Fruit fly (Drosophila melanogaster) whole organism, prepupa: ENCODE results near the gene CG42307.

Experiments
- CG10631 ChIP-seq: fragments of 200-800 bp; sonication (Bioruptor generic); optimal IDR thresholded peaks from 2 replicates; lab custom pipeline; 2016; ENCODE audit warnings: missing biosample characterization, missing genetic modification characterization
- CG10669 ChIP-seq: fragments of 200-800 bp; sonication (Bioruptor generic); optimal IDR thresholded peaks from 3 replicates; lab custom pipeline; 2018; ENCODE audit warnings: missing biosample characterization, mild to moderate bottlenecking, missing genetic modification characterization, moderate library complexity
- CG11294 ChIP-seq: fragments of 200-800 bp; sonication (Bioruptor generic); IDR thresholded peaks from 2 replicates; pipeline ENCODE4 v1.3.6; 2022; ENCODE audit warnings: missing biosample characterization, missing genetic modification characterization
- CG11762 ChIP-seq: fragments of 200-800 bp; sonication (Bioruptor generic); optimal IDR thresholded peaks from 3 replicates; lab custom pipeline; 2016; ENCODE audit warnings: missing biosample characterization, missing genetic modification characterization; ENCODE audit not compliant: insufficient read depth
- CG15336 ChIP-seq: fragments of 200-800 bp; sonication (Bioruptor generic); IDR thresholded peaks from 2 replicates; pipeline ENCODE4 v1.3.6; 2022; ENCODE audit warnings: missing biosample characterization, missing genetic modification characterization
- CG1621 ChIP-seq: fragments of 200-800 bp; sonication (Bioruptor generic); optimal IDR thresholded peaks from 3 replicates; lab custom pipeline; 2018; ENCODE audit warnings: missing biosample characterization, mild to moderate bottlenecking, missing genetic modification characterization
- CG16779 ChIP-seq: fragments of 200-800 bp; sonication (Bioruptor generic); optimal IDR thresholded peaks from 3 replicates; lab custom pipeline; 2017; ENCODE audit warnings: missing biosample characterization, mild to moderate bottlenecking, missing genetic modification characterization
- CG3032 ChIP-seq: fragments of 200-800 bp; optimal IDR thresholded peaks from 2 replicates; lab custom pipeline; 2019; ENCODE audit warnings: missing biosample characterization, mild to moderate bottlenecking, missing genetic modification characterization, moderate library complexity
- CG31627 ChIP-seq: fragments of 200-800 bp; sonication (Bioruptor generic); optimal IDR thresholded peaks from 3 replicates; lab custom pipeline; 2016; ENCODE audit warnings: missing biosample characterization, missing genetic modification characterization
- CG32006 ChIP-seq: fragments of 200-800 bp; sonication (Bioruptor generic); optimal IDR thresholded peaks from 3 replicates; lab custom pipeline; 2017; ENCODE audit warnings: missing biosample characterization, mild to moderate bottlenecking, missing genetic modification characterization
- CG34406 ChIP-seq: fragments of 200-800 bp; sonication (Bioruptor generic); optimal IDR thresholded peaks from 3 replicates; lab custom pipeline; 2016; ENCODE audit warnings: missing biosample characterization, missing genetic modification characterization
- CG3919 ChIP-seq: fragments of 200-800 bp; sonication (Bioruptor generic); optimal IDR thresholded peaks from 3 replicates; lab custom pipeline; 2016; ENCODE audit warnings: missing biosample characterization, missing genetic modification characterization
- CG4318 ChIP-seq: fragments of 200-800 bp; sonication (Bioruptor generic); optimal IDR thresholded peaks from 3 replicates; lab custom pipeline; 2017; ENCODE audit warnings: missing biosample characterization, mild to moderate bottlenecking, missing genetic modification characterization
- CG6163 ChIP-seq: fragments of 200-800 bp; sonication (Bioruptor generic); IDR thresholded peaks from 3 replicates; pipeline ENCODE4 v1.3.6; 2022; ENCODE audit warnings: missing biosample characterization, missing genetic modification characterization
- CG6276 ChIP-seq: fragments of 200-800 bp; sonication (Bioruptor generic); optimal IDR thresholded peaks from 2 replicates; lab custom pipeline; 2017; ENCODE audit warnings: missing biosample characterization, mild to moderate bottlenecking, missing genetic modification characterization
- CG6792 ChIP-seq: fragments of 200-800 bp; sonication (Bioruptor generic); optimal IDR thresholded peaks from 3 replicates; lab custom pipeline; 2016; ENCODE audit warnings: missing biosample characterization, missing genetic modification characterization
- CG6808 ChIP-seq: fragments of 200-800 bp; sonication (Bioruptor generic); optimal IDR thresholded peaks from 3 replicates; lab custom pipeline; 2017; ENCODE audit warnings: missing biosample characterization, missing genetic modification characterization, mild to moderate bottlenecking, moderate library complexity, missing genetic modification reagents
- CG6854 ChIP-seq: fragments of 200-800 bp; sonication (Bioruptor generic); optimal IDR thresholded peaks from 2 replicates; lab custom pipeline; 2017; ENCODE audit warnings: missing biosample characterization, mild to moderate bottlenecking, missing genetic modification characterization
- CG8319 ChIP-seq: fragments of 200-800 bp; sonication (Bioruptor generic); optimal IDR thresholded peaks from 3 replicates; lab custom pipeline; 2016; ENCODE audit warnings: missing biosample characterization, missing genetic modification characterization
- CG8632 ChIP-seq: fragments of 200-800 bp; sonication (Bioruptor generic); optimal IDR thresholded peaks from 3 replicates; lab custom pipeline; 2016; ENCODE audit warnings: missing biosample characterization, missing genetic modification characterization
- CG9139 ChIP-seq: fragments of 200-800 bp; sonication (Bioruptor generic); optimal IDR thresholded peaks from 3 replicates; lab custom pipeline; 2017; ENCODE audit warnings: missing biosample characterization, mild to moderate bottlenecking, missing genetic modification characterization
- Eip78C ChIP-seq: fragments of 200-800 bp; sonication (Bioruptor generic); peaks from one replicate; lab custom pipeline; 2016; ENCODE audit warnings: missing biosample characterization, missing genetic modification characterization
- Eip93F ChIP-seq: fragments of 200-800 bp; sonication (Bioruptor generic); optimal IDR thresholded peaks from 2 replicates; lab custom pipeline; 2016; ENCODE audit warnings: missing biosample characterization, mild to moderate bottlenecking, missing genetic modification characterization
- Ets21C ChIP-seq: fragments of 200-800 bp; sonication (Bioruptor generic); optimal IDR thresholded peaks from 3 replicates; lab custom pipeline; 2016; ENCODE audit warnings: missing biosample characterization, missing genetic modification characterization
- Gug ChIP-seq: fragments of 200-800 bp; sonication (Bioruptor generic); IDR thresholded peaks from 2 replicates; pipeline ENCODE4 v1.3.6; 2022; ENCODE audit warnings: missing biosample characterization, missing genetic modification characterization
- Hr38 ChIP-seq: sonication (Bioruptor generic); optimal IDR thresholded peaks from 2 replicates; lab custom pipeline; 2016; ENCODE audit warnings: missing biosample characterization, missing genetic modification characterization
- Hr4 ChIP-seq: fragments of 200-800 bp; sonication (Bioruptor generic); optimal IDR thresholded peaks from 3 replicates; lab custom pipeline; 2016; ENCODE audit warnings: missing biosample characterization, missing genetic modification characterization
- OdsH ChIP-seq: fragments of 200-800 bp; sonication (Bioruptor generic); optimal IDR thresholded peaks from 3 replicates; lab custom pipeline; 2016; ENCODE audit warnings: missing biosample characterization, missing genetic modification characterization
- Smox ChIP-seq: fragments of 200-800 bp; sonication (Bioruptor generic); optimal IDR thresholded peaks from 3 replicates; lab custom pipeline; 2016; ENCODE audit warnings: missing biosample characterization, missing genetic modification characterization
- Sox102F ChIP-seq: fragments of 200-800 bp; sonication (Bioruptor generic); optimal IDR thresholded peaks from 2 replicates; lab custom pipeline; 2016; ENCODE audit warnings: missing biosample characterization, mild to moderate bottlenecking, missing genetic modification characterization
- Sox14 ChIP-seq: fragments of 200-800 bp; sonication (Bioruptor generic); optimal IDR thresholded peaks from 3 replicates; lab custom pipeline; 2016; ENCODE audit warnings: missing biosample characterization, missing genetic modification characterization
- Sox15 ChIP-seq: fragments of 200-800 bp; sonication (Bioruptor generic); optimal IDR thresholded peaks from 3 replicates; lab custom pipeline; 2016; ENCODE audit warnings: missing biosample characterization, missing genetic modification characterization
- achi ChIP-seq: fragments of 200-800 bp; sonication (Bioruptor generic); optimal IDR thresholded peaks from 3 replicates; lab custom pipeline; 2016; ENCODE audit warnings: missing biosample characterization, missing genetic modification characterization
- acj6 ChIP-seq: fragments of 200-800 bp; sonication (Bioruptor generic); optimal IDR thresholded peaks from 3 replicates; lab custom pipeline; 2016; ENCODE audit warnings: missing biosample characterization, missing genetic modification characterization
- cyc ChIP-seq: fragments of 200-800 bp; sonication (Bioruptor generic); optimal IDR thresholded peaks from 3 replicates; lab custom pipeline; 2016; ENCODE audit warnings: missing biosample characterization, missing genetic modification characterization
- dsx ChIP-seq: fragments of 200-800 bp; optimal IDR thresholded peaks from 3 replicates; lab custom pipeline; 2019; ENCODE audit warnings: missing biosample characterization, mild to moderate bottlenecking, missing genetic modification characterization, moderate library complexity; ENCODE audit not compliant: poor library complexity, severe bottlenecking
- eg ChIP-seq: fragments of 200-800 bp; sonication (Bioruptor generic); IDR thresholded peaks from 3 replicates; pipeline ENCODE4 v1.3.6; 2022; ENCODE audit warnings: missing biosample characterization, missing genetic modification characterization
- esn ChIP-seq: fragments of 200-800 bp; sonication (Bioruptor generic); optimal IDR thresholded peaks from 2 replicates; lab custom pipeline; 2016; ENCODE audit warnings: missing biosample characterization, mild to moderate bottlenecking, missing genetic modification characterization, moderate library complexity
- fd85E ChIP-seq: fragments of 200-800 bp; sonication (Bioruptor generic); optimal IDR thresholded peaks from 3 replicates; lab custom pipeline; 2016; ENCODE audit warnings: missing biosample characterization, missing genetic modification characterization
- lz ChIP-seq: fragments of 200-800 bp; sonication (Bioruptor generic); optimal IDR thresholded peaks from 3 replicates; lab custom pipeline; 2016; ENCODE audit warnings: missing biosample characterization, missing genetic modification characterization
- pdm3 ChIP-seq: fragments of 200-800 bp; sonication (Bioruptor generic); optimal IDR thresholded peaks from 3 replicates; lab custom pipeline; 2016; ENCODE audit warnings: missing biosample characterization, missing genetic modification characterization
- ss ChIP-seq, 2 experiments: fragments of 200-800 bp; sonication (Bioruptor generic); optimal IDR thresholded peaks; 2 replicates in 1 of 2; 3 replicates in 1 of 2; lab custom pipeline; 2017 to 2018; ENCODE audit warnings: mild to moderate bottlenecking in 2 of 2, missing biosample characterization in 2 of 2, missing genetic modification characterization in 2 of 2, moderate library complexity in 1 of 2
- svp ChIP-seq: fragments of 200-800 bp; sonication (Bioruptor generic); peaks from one replicate; lab custom pipeline; 2016; ENCODE audit warnings: missing biosample characterization, missing genetic modification characterization
- vri ChIP-seq: fragments of 200-800 bp; sonication (Bioruptor generic); optimal IDR thresholded peaks from 3 replicates; lab custom pipeline; 2016; ENCODE audit warnings: missing biosample characterization, mild to moderate bottlenecking, missing genetic modification characterization

Gene CG42307

dm6 chr3L:7283541-7283940 is 45.4 kb upstream of the CG42307 start:
- TF ChIP-seq CG32006 (GFP tag; lab: Kevin White, UChicago) (peak; percentile 33), CG6163 (GFP tag; lab: Robert Waterston, UW) (peak; percentile 51; the same call in 1 of the 3 replicates), CG8632 (no peak), CG6276 (GFP tag; lab: Kevin White, UChicago) (peak; percentile 35), OdsH (GFP tag; lab: Kevin White, UChicago) (no peak), ss (GFP tag; optimal IDR thresholded peaks at IDR 0.05; lab: Kevin White, UChicago) (no peak), CG11294 (GFP tag; lab: Robert Waterston, UW) (no peak), achi (GFP tag; lab: Kevin White, UChicago) (no peak), CG34406 (GFP tag; lab: Kevin White, UChicago) (no peak), Hr4 (peak; percentile 10), acj6 (no peak), CG6854 (no peak), Sox14 (GFP tag; lab: Kevin White, UChicago) (no peak), CG10631 (no peak), CG3032 (tag; lab: Kevin White, UChicago) (no peak), CG10669 (no peak), lz (GFP tag; lab: Kevin White, UChicago) (no peak), CG3919 (no peak), Gug (GFP tag; lab: Robert Waterston, UW) (no peak), Eip78C (peak; percentile 80), CG16779 (no peak), eg (GFP tag; lab: Robert Waterston, UW) (peak; percentile 51; the same call in 1 of the 3 replicates), vri (GFP tag; lab: Kevin White, UChicago) (no peak), CG1621 (tag; lab: Kevin White, UChicago) (no peak), Sox102F (GFP tag; lab: Kevin White, UChicago) (no peak), cyc (GFP tag; lab: Kevin White, UChicago) (no peak), CG9139 (no peak), CG6808 (GFP tag; lab: Kevin White, UChicago) (no peak), CG4318 (GFP tag; lab: Kevin White, UChicago) (peak; percentile 16)

dm6 chr3L:7300660-7301059 is 28.3 kb upstream of the CG42307 start:
- TF ChIP-seq CG10631 (no peak), CG32006 (GFP tag; lab: Kevin White, UChicago) (no peak), cyc (GFP tag; lab: Kevin White, UChicago) (no peak), CG6808 (GFP tag; lab: Kevin White, UChicago) (no peak), Ets21C (GFP tag; lab: Kevin White, UChicago) (no peak), esn (GFP tag; lab: Kevin White, UChicago) (no peak)

- TF ChIP-seq Sox15 (GFP tag; lab: Kevin White, UChicago) (no peak), Hr4 (no peak), dsx (no peak), acj6 (no peak), Hr38 (GFP tag; lab: Kevin White, UChicago) (no peak), CG31627 (no peak), CG15336 (GFP tag; lab: Robert Waterston, UW) (no peak), CG4318 (GFP tag; lab: Kevin White, UChicago) (no peak), Ets21C (GFP tag; lab: Kevin White, UChicago) (no peak), CG8632 (no peak), achi (GFP tag; lab: Kevin White, UChicago) (no peak)
Observed at dm6 chr3L:7312754-7313153, 16.2 kb upstream of the CG42307 start, which contains the start of gene unc-13-4A. unc-13-4A (minus strand) TSS chr3L:7312896.

- no peak for TF ChIP-seq Smox
- TF ChIP-seq svp (GFP tag; lab: Kevin White, UChicago), result no peak
- TF ChIP-seq pdm3 (GFP tag; lab: Kevin White, UChicago), result no peak
- TF ChIP-seq CG6792 (GFP tag; lab: Kevin White, UChicago), result no peak
- TF ChIP-seq CG8319 (GFP tag; lab: Kevin White, UChicago), result no peak
- TF ChIP-seq CG11762 (GFP tag; lab: Kevin White, UChicago), result no peak
- no peak for TF ChIP-seq Eip93F (GFP tag; lab: Kevin White, UChicago)
- TF ChIP-seq CG34406 (GFP tag; lab: Kevin White, UChicago), result no peak
- TF ChIP-seq fd85E (GFP tag; lab: Kevin White, UChicago), result no peak
- no peak for TF ChIP-seq CG6854
- no peak for TF ChIP-seq CG3032 (tag; lab: Kevin White, UChicago)
Observed at dm6 chr3L:7313559-7314132, 15.3 kb upstream of the CG42307 start.
